Worm (Caenorhabditis elegans): ENCODE data around the gene D2096.13.

- TF ChIP-seq ref-1 (GFP tag; conservative IDR thresholded peaks at IDR 0.05) (no peak), T22C8.4 (GFP tag; IDR thresholded peaks at IDR 0.05) (no peak), flt-1 (GFP tag; IDR thresholded peaks at IDR 0.05) (no peak), cog-1 (tag; optimal IDR thresholded peaks at IDR 0.05) (no peak), klf-2 (GFP tag; conservative IDR thresholded peaks at IDR 0.05) (no peak), tab-1 (GFP tag; IDR thresholded peaks at IDR 0.05) (no peak), ztf-29 (GFP tag; IDR thresholded peaks at IDR 0.05) (no peak), med-1 (GFP tag; optimal IDR thresholded peaks at IDR 0.05; ENCODE audit: insufficient read depth) (no peak)
These were observed 27.3 kb upstream of the D2096.13 start for ce11 chrIV:8385662-8386061.

Measured in whole organism, midembryonic.